Worm (Caenorhabditis elegans): ENCODE results near the gene unc-104.

The unc-104 gene

DNA sequence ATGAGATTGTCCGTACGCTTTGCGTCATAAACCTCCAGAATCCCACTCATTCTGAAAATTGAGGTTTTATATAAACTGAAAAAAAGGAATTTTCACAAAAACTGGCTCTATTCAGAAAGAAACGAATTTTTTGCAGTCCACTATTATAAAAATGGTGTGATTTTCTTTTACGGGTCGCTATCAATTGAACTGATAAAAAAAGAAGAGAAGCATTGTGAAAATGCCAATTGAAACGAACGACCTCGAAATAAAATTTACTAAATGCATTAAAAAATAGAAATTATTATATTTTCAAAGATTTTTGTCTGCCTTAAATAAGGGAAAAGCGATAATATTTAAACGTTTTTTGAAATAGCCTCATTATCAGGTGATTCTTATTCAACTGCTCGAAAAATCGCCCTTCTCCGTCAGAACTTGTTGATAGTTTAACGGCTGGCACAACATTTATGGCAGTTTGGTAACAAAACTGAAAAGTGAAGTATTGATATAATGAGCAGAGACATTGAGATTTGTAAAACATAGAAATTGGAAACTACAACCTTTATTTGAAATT, 22.5 kb upstream of the unc-104 start, which contains the start of gene art-1 (continued):
- TF ChIP-seq attf-5 (GFP tag; optimal IDR thresholded peaks at IDR 0.05) (no peak), B0019.2 (GFP tag; conservative IDR thresholded peaks at IDR 0.05) (no peak), D2030.7 (GFP tag; IDR thresholded peaks at IDR 0.05) (no peak), snpc-4 (GFP tag; optimal IDR thresholded peaks at IDR 0.05) (no peak), snpc-4 (tag; optimal IDR thresholded peaks at IDR 0.05) (peak in 1 of 4 experiments; percentile 35), madf-6 (GFP tag; IDR thresholded peaks at IDR 0.05) (no peak), Y67H2A.10 (GFP tag; conservative IDR thresholded peaks at IDR 0.05) (no peak), F49E8.2 (tag; optimal IDR thresholded peaks at IDR 0.05; ENCODE audit: insufficient read depth) (peak; percentile 35), ceh-27 (GFP tag; optimal IDR thresholded peaks at IDR 0.05) (no peak), ama-1 (optimal IDR thresholded peaks at IDR 0.05) (no peak), ama-1 (GFP tag; optimal IDR thresholded peaks at IDR 0.05) (peak in 1 of 2 experiments; percentile 67), lin-26 (GFP tag; IDR thresholded peaks at IDR 0.05) (0 out of 2 replicates have a peak, but pooled peaks have one; percentile 11)

DNA sequence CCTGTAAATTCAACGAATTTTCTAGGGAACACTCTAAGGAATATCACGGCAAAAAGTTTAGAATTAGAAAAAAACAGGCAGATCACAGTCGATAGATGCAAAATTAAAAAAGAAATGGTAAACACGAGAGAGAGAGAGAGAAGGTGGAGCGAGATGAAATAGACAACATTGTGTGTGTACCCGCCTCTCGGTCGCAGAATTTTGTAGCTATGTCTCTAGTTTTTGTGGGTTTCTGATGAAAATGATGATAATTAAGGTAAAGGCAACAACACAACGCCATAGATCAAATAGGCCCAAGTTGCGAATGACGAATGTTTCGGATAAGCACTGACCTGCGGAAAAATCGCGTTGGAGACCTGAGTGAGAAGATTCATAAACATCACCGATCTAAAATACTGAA, 21.3 kb upstream of the unc-104 start, which contains the start of gene sod-1:
Gene sod-1, minus strand, starts transcription at position 387 of the 400 bp plus-strand sequence.
- 0 out of 2 replicates have a peak, but pooled peaks have one; percentile 7 for TF ChIP-seq nfyb-1 (GFP tag; IDR thresholded peaks at IDR 0.05)
- 0 out of 2 replicates have a peak, but pooled peaks have one; percentile 25 for TF ChIP-seq madf-6 (GFP tag; IDR thresholded peaks at IDR 0.05)
- no peak for TF ChIP-seq madf-3 (GFP tag; IDR thresholded peaks at IDR 0.05)
- TF ChIP-seq lir-1 (GFP tag; conservative IDR thresholded peaks at IDR 0.05) = no peak
- TF ChIP-seq nhr-80 (tag; optimal IDR thresholded peaks at IDR 0.05) = peak; percentile 21
- peak; percentile 11 for TF ChIP-seq ceh-27 (GFP tag; optimal IDR thresholded peaks at IDR 0.05)

DNA sequence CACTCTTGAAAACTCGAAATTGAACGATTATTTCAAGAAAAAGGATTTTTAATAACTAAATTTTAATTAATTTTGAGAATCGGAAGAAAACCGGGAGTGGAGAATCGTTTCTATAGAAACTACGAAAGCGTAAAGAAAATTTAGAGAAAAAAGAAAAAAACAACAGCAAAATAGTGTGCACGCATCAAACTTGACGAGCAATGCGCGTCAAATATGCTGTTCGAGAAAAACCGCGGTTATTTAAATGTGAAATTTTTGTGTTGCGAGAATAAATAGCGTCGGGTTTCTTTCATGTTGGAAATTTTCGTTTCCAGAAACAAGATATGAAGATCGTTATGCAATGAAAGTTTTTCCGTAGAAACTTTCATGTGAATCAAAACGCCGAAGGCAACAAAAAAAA, 20.8 kb upstream of the unc-104 start:
- TF ChIP-seq snpc-4 (GFP tag; optimal IDR thresholded peaks at IDR 0.05) (no peak), snpc-4 (tag; optimal IDR thresholded peaks at IDR 0.05) (peak in 1 of 4 experiments; percentile 11), lin-35 (GFP tag; optimal IDR thresholded peaks at IDR 0.05) (peak in 2 of 3 experiments; percentile 6 to 72), chd-7 (tag; optimal IDR thresholded peaks at IDR 0.05) (no peak), nfya-2 (GFP tag; IDR thresholded peaks at IDR 0.05) (no peak), hlh-12 (tag; optimal IDR thresholded peaks at IDR 0.05) (no peak), attf-3 (GFP tag; conservative IDR thresholded peaks at IDR 0.05) (peak; percentile 55; the same call in 1 of the 2 replicates), dpl-1 (GFP tag; optimal IDR thresholded peaks at IDR 0.05) (peak; percentile 48), hmg-1.2 (GFP tag; IDR thresholded peaks at IDR 0.05) (peak; percentile 31; the same call in 1 of the 2 replicates), F10E7.11 (tag; optimal IDR thresholded peaks at IDR 0.05) (no peak), nfyb-1 (GFP tag; IDR thresholded peaks at IDR 0.05) (no peak), lin-54 (GFP tag; optimal IDR thresholded peaks at IDR 0.05) (peak; percentile 68), sdz-38 (tag; optimal IDR thresholded peaks at IDR 0.05) (no peak), ztf-28 (GFP tag; IDR thresholded peaks at IDR 0.05) (no peak), mcd-1 (GFP tag; IDR thresholded peaks at IDR 0.05) (peak; percentile 14; the same call in 1 of the 2 replicates), lag-1 (GFP tag; IDR thresholded peaks at IDR 0.05) (no peak), efl-1 (GFP tag; optimal IDR thresholded peaks at IDR 0.05) (peak; percentile 54), die-1 (tag; optimal IDR thresholded peaks at IDR 0.05) (no peak)

DNA sequence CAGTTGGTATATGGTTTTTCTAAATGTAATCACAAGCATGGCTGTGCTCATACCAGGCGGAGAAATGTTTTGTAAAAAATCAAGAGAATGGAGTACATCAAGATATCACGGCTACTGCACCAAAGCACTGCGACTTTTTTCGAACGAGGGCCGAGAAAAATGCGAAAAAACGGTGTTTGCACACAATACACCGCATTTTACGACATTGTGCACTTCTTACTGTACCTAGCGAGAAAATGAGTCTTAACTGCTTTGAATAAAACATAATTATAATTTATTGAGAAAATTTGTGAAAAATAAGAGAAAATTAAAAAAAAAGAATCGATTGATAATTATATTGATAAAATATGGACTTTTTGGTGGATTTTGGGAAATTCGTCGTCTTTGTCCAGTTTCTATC, 19.1 kb upstream of the unc-104 start:
- TF ChIP-seq F10E7.11 (tag; optimal IDR thresholded peaks at IDR 0.05) (no peak), nfya-1 (tag; optimal IDR thresholded peaks at IDR 0.05; ENCODE audit: borderline replicate concordance, insufficient read depth) (no peak), snpc-3.4 (tag; optimal IDR thresholded peaks at IDR 0.05) (peak; percentile 1), C17E4.6 (GFP tag; IDR thresholded peaks at IDR 0.05) (no peak), nhr-90 (tag; optimal IDR thresholded peaks at IDR 0.05) (no peak), hmg-20 (GFP tag; IDR thresholded peaks at IDR 0.05) (no peak), Y95B8A.8 (GFP tag; IDR thresholded peaks at IDR 0.05) (no peak), ccch-3 (GFP tag; optimal IDR thresholded peaks at IDR 0.05) (no peak), bed-2 (GFP tag; IDR thresholded peaks at IDR 0.05) (no peak), hlh-26 (GFP tag; conservative IDR thresholded peaks at IDR 0.05) (no peak), ZK185.1 (tag; optimal IDR thresholded peaks at IDR 0.05; ENCODE audit: poor library complexity, severe bottlenecking) (no peak), C06A6.2 (GFP tag; conservative IDR thresholded peaks at IDR 0.05) (no peak), rec-8 (tag; optimal IDR thresholded peaks at IDR 0.05) (peak in 1 of 2 experiments; percentile 1), ceh-91 (GFP tag; IDR thresholded peaks at IDR 0.05) (no peak)
